Fruit fly (Drosophila melanogaster) whole organism, prepupa: ENCODE data around the gene CG3528.

Experiments
- CG6276 ChIP-seq: fragments of 200-800 bp; sonication (Bioruptor generic); optimal IDR thresholded peaks from 2 replicates; lab custom pipeline; 2017; ENCODE audit warnings: missing biosample characterization, mild to moderate bottlenecking, missing genetic modification characterization
- CG6808 ChIP-seq: fragments of 200-800 bp; sonication (Bioruptor generic); optimal IDR thresholded peaks from 3 replicates; lab custom pipeline; 2017; ENCODE audit warnings: missing biosample characterization, missing genetic modification characterization, mild to moderate bottlenecking, moderate library complexity, missing genetic modification reagents
- CG6854 ChIP-seq: fragments of 200-800 bp; sonication (Bioruptor generic); optimal IDR thresholded peaks from 2 replicates; lab custom pipeline; 2017; ENCODE audit warnings: missing biosample characterization, mild to moderate bottlenecking, missing genetic modification characterization
- CG8319 ChIP-seq: fragments of 200-800 bp; sonication (Bioruptor generic); optimal IDR thresholded peaks from 3 replicates; lab custom pipeline; 2016; ENCODE audit warnings: missing biosample characterization, missing genetic modification characterization
- Eip93F ChIP-seq: fragments of 200-800 bp; sonication (Bioruptor generic); optimal IDR thresholded peaks from 2 replicates; lab custom pipeline; 2016; ENCODE audit warnings: missing biosample characterization, mild to moderate bottlenecking, missing genetic modification characterization
- Ets96B ChIP-seq: fragments of 200-800 bp; optimal IDR thresholded peaks from 2 replicates; lab custom pipeline; 2019; ENCODE audit warnings: missing biosample characterization, mild to moderate bottlenecking, missing genetic modification characterization, moderate library complexity
- Hr4 ChIP-seq: fragments of 200-800 bp; sonication (Bioruptor generic); optimal IDR thresholded peaks from 3 replicates; lab custom pipeline; 2016; ENCODE audit warnings: missing biosample characterization, missing genetic modification characterization
- Lpt ChIP-seq: fragments of 200-800 bp; sonication (Bioruptor generic); optimal IDR thresholded peaks from 3 replicates; lab custom pipeline; 2016; ENCODE audit warnings: missing biosample characterization, missing genetic modification characterization
- OdsH ChIP-seq: fragments of 200-800 bp; sonication (Bioruptor generic); optimal IDR thresholded peaks from 3 replicates; lab custom pipeline; 2016; ENCODE audit warnings: missing biosample characterization, missing genetic modification characterization
- Smox ChIP-seq: fragments of 200-800 bp; sonication (Bioruptor generic); optimal IDR thresholded peaks from 3 replicates; lab custom pipeline; 2016; ENCODE audit warnings: missing biosample characterization, missing genetic modification characterization
- ss ChIP-seq, 2 experiments: fragments of 200-800 bp; sonication (Bioruptor generic); optimal IDR thresholded peaks; 2 replicates in 1 of 2; 3 replicates in 1 of 2; lab custom pipeline; 2017 to 2018; ENCODE audit warnings: mild to moderate bottlenecking in 2 of 2, missing biosample characterization in 2 of 2, missing genetic modification characterization in 2 of 2, moderate library complexity in 1 of 2

DNA sequence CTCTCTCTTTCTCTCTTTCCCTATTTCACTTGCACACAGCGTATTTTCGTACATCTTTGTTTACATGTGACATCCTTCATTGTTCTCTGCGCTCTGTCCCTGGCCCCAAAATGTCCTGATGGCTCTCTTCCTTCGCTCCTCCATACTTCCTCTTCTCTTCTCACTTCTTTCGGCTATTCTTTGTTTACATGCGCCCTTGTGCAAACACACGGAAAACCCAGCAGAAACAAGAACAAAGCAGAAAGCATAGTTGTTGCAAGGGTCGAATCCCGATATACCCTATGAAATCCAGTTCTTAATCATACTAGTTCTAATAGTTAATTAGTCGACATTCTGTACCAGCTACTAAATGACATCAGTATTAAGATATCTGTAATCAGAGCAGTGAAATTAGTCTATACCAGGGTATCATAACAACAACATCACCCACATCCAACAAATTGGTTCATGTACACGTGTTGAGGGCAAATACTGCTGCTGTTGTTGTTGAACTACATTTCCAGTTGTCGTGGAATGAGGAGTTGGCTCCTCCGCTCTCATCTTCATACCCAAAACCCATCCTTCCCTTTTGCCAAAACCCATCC, 23.2 kb downstream of the CG3528 start:
- TF ChIP-seq Lpt (GFP tag; lab: Kevin White, UChicago): no peak
- no peak for TF ChIP-seq CG6808 (GFP tag; lab: Kevin White, UChicago)
- TF ChIP-seq ss (GFP tag; optimal IDR thresholded peaks at IDR 0.05; lab: Kevin White, UChicago): no peak
- no peak for TF ChIP-seq Ets96B (tag; lab: Kevin White, UChicago)
- TF ChIP-seq Eip93F (GFP tag; lab: Kevin White, UChicago): no peak
- no peak for TF ChIP-seq CG6854 (GFP tag; lab: Kevin White, UChicago)
- no peak for TF ChIP-seq CG8319 (GFP tag; lab: Kevin White, UChicago)
- no peak for TF ChIP-seq OdsH (GFP tag; lab: Kevin White, UChicago)
- no peak for TF ChIP-seq Hr4 (GFP tag; lab: Kevin White, UChicago)
- TF ChIP-seq CG6276: no peak
- TF ChIP-seq Smox (GFP tag; lab: Kevin White, UChicago): no peak
